Worm (Caenorhabditis elegans) whole organism, late embryonic: Measurements from ENCODE around the gene pinn-1.

Experiments
- ama-1 ChIP-seq: fragments of 150-350 bp; optimal IDR thresholded peaks from 2 replicates; lab custom pipeline; 2014
- ceh-30 ChIP-seq: fragments of 150-350 bp; optimal IDR thresholded peaks from 2 replicates; lab custom pipeline; 2014; ENCODE audit warnings: missing biosample characterization, missing genetic modification characterization
- dmd-4 ChIP-seq: sonication (generic microtip); optimal IDR thresholded peaks from 2 replicates; lab custom pipeline; 2016; ENCODE audit warnings: borderline replicate concordance, missing genetic modification characterization, missing compliant biosample characterization
- fkh-10 ChIP-seq: fragments of 150-350 bp; optimal IDR thresholded peaks from 2 replicates; lab custom pipeline; 2014; ENCODE audit warnings: missing biosample characterization, missing genetic modification reagents, missing genetic modification characterization
- gmeb-2 ChIP-seq: sonication (generic microtip); optimal IDR thresholded peaks from 2 replicates; lab custom pipeline; 2016; ENCODE audit warnings: missing genetic modification characterization, inconsistent platforms, missing compliant biosample characterization
- nfya-1 ChIP-seq: sonication (generic microtip); optimal IDR thresholded peaks from 2 replicates; lab custom pipeline; 2017; ENCODE audit warnings: missing genetic modification characterization, mild to moderate bottlenecking, missing compliant biosample characterization, antibody characterized with exemption, moderate library complexity
- npax-4 ChIP-seq: sonication (generic microtip); optimal IDR thresholded peaks from 2 replicates; lab custom pipeline; 2016; ENCODE audit warnings: missing genetic modification characterization, missing compliant biosample characterization
- pag-3 ChIP-seq: sonication (generic microtip); optimal IDR thresholded peaks from 2 replicates; lab custom pipeline; 2016; ENCODE audit warnings: missing compliant biosample characterization, missing genetic modification characterization, borderline replicate concordance
- pat-9 ChIP-seq: fragments of 200-800 bp; sonication (Bioruptor generic); optimal IDR thresholded peaks from 2 replicates; lab custom pipeline; 2018; ENCODE audit warnings: mild to moderate bottlenecking, missing genetic modification characterization, moderate library complexity, missing compliant biosample characterization
- pha-4 ChIP-seq: fragments of 150-350 bp; optimal IDR thresholded peaks from 2 replicates; lab custom pipeline; 2018; ENCODE audit warnings: missing biosample characterization, missing genetic modification reagents, missing genetic modification characterization
- sdc-2 ChIP-seq: sonication (generic microtip); optimal IDR thresholded peaks from 2 replicates; lab custom pipeline; 2016; ENCODE audit warnings: missing genotype, missing genetic modification characterization, missing compliant biosample characterization
- sox-4 ChIP-seq: sonication (generic microtip); optimal IDR thresholded peaks from 2 replicates; lab custom pipeline; 2017; ENCODE audit warnings: mild to moderate bottlenecking, missing genetic modification characterization, inconsistent platforms, missing compliant biosample characterization
- tbx-2 ChIP-seq: sonication (generic microtip); optimal IDR thresholded peaks from 2 replicates; lab custom pipeline; 2016; ENCODE audit warnings: missing genetic modification characterization, missing compliant biosample characterization

- TF ChIP-seq pat-9 (no peak), nfya-1 (tag; lab: Kevin White, UChicago) (no peak), sox-4 (tag; lab: Kevin White, UChicago) (no peak), ama-1 (lab: Kevin White, UChicago) (no peak), dmd-4 (tag; lab: Kevin White, UChicago) (no peak), tbx-2 (tag; lab: Kevin White, UChicago) (no peak), fkh-10 (GFP tag; lab: Kevin White, UChicago) (no peak), sdc-2 (tag; lab: Kevin White, UChicago) (no peak), gmeb-2 (tag; lab: Kevin White, UChicago) (no peak), pag-3 (no peak), ceh-30 (tag; lab: Kevin White, UChicago) (no peak), pha-4 (no peak), npax-4 (tag; lab: Kevin White, UChicago) (no peak)
Observed at ce11 chrII:2861385-2862099, 27.3 kb downstream of the pinn-1 start.
